Worm (Caenorhabditis elegans) whole organism, mixed stage, embryonic: ENCODE data around the gene srx-88.

Source experiments
- M03D4.4 ChIP-seq: sonication (generic microtip); optimal IDR thresholded peaks from 2 replicates; lab custom pipeline; 2017; ENCODE audit warnings: mild to moderate bottlenecking, missing genetic modification characterization, missing compliant biosample characterization
- bed-3 ChIP-seq: fragments of 200-800 bp; sonication (Bioruptor generic); optimal IDR thresholded peaks from 3 replicates; lab custom pipeline; 2018; ENCODE audit warnings: mild to moderate bottlenecking, missing genetic modification characterization, moderate library complexity, missing compliant biosample characterization
- blmp-1 ChIP-seq: fragments of 150-350 bp; optimal IDR thresholded peaks from 2 replicates; lab custom pipeline; 2014; ENCODE audit warnings: missing biosample characterization, missing genetic modification characterization
- ceh-43 ChIP-seq: fragments of 200-800 bp; sonication (Bioruptor generic); optimal IDR thresholded peaks from 2 replicates; lab custom pipeline; 2018; ENCODE audit warnings: mild to moderate bottlenecking, missing genetic modification characterization, moderate library complexity, missing compliant biosample characterization
- ceh-83 ChIP-seq: fragments of 200-800 bp; sonication (Bioruptor generic); optimal IDR thresholded peaks from 2 replicates; lab custom pipeline; 2018; ENCODE audit warnings: mild to moderate bottlenecking, missing genetic modification characterization, missing compliant biosample characterization
- ces-1 ChIP-seq: fragments of 150-350 bp; optimal IDR thresholded peaks from 2 replicates; lab custom pipeline; 2014; ENCODE audit warnings: missing biosample characterization, missing genetic modification reagents, missing genetic modification characterization
- cnd-1 ChIP-seq: fragments of 200-800 bp; sonication (Bioruptor generic); optimal IDR thresholded peaks from 2 replicates; lab custom pipeline; 2018; ENCODE audit warnings: mild to moderate bottlenecking, missing genetic modification characterization, missing compliant biosample characterization
- drap-1 ChIP-seq: fragments of 200-800 bp; sonication (Bioruptor generic); optimal IDR thresholded peaks from 3 replicates; lab custom pipeline; 2018; ENCODE audit warnings: mild to moderate bottlenecking, missing genetic modification characterization, missing compliant biosample characterization
- elt-1 ChIP-seq: sonication (generic microtip); optimal IDR thresholded peaks from 2 replicates; lab custom pipeline; 2017; ENCODE audit warnings: missing genetic modification characterization, mild to moderate bottlenecking, missing compliant biosample characterization, antibody characterized with exemption, moderate library complexity, borderline replicate concordance; ENCODE audit not compliant: insufficient read depth
- elt-3 ChIP-seq: fragments of 150-350 bp; optimal IDR thresholded peaks from 2 replicates; lab custom pipeline; 2014; ENCODE audit warnings: missing biosample characterization, missing genetic modification characterization
- ham-2 ChIP-seq: fragments of 200-800 bp; sonication (Bioruptor generic); optimal IDR thresholded peaks from 2 replicates; lab custom pipeline; 2018; ENCODE audit warnings: mild to moderate bottlenecking, missing genetic modification characterization, missing compliant biosample characterization
- hlh-1 ChIP-seq: fragments of 150-350 bp; optimal IDR thresholded peaks from 2 replicates; lab custom pipeline; 2014; ENCODE audit warnings: missing biosample characterization, missing genetic modification reagents, missing genetic modification characterization
- lin-13 ChIP-seq: fragments of 150-350 bp; optimal IDR thresholded peaks from 2 replicates; lab custom pipeline; 2014; ENCODE audit warnings: missing biosample characterization, missing genetic modification characterization
- lin-32 ChIP-seq: fragments of 200-800 bp; sonication (Bioruptor generic); optimal IDR thresholded peaks from 2 replicates; lab custom pipeline; 2018; ENCODE audit warnings: mild to moderate bottlenecking, missing genetic modification characterization, missing compliant biosample characterization
- mab-5 ChIP-seq: fragments of 150-350 bp; optimal IDR thresholded peaks from 2 replicates; lab custom pipeline; 2014; ENCODE audit warnings: missing biosample characterization, missing genetic modification characterization
- mep-1 ChIP-seq: fragments of 150-350 bp; optimal IDR thresholded peaks from 2 replicates; lab custom pipeline; 2017; ENCODE audit warnings: missing biosample characterization, missing genetic modification reagents, missing genetic modification characterization, inconsistent platforms
- mls-2 ChIP-seq: sonication (generic microtip); optimal IDR thresholded peaks from 2 replicates; lab custom pipeline; 2016; ENCODE audit warnings: mild to moderate bottlenecking, missing genetic modification characterization, moderate library complexity, missing compliant biosample characterization
- nhr-12 ChIP-seq: fragments of 150-350 bp; optimal IDR thresholded peaks from 2 replicates; lab custom pipeline; 2014; ENCODE audit warnings: missing biosample characterization, missing genetic modification characterization
- nhr-2 ChIP-seq: fragments of 150-350 bp; optimal IDR thresholded peaks from 2 replicates; lab custom pipeline; 2014; ENCODE audit warnings: missing biosample characterization, missing genetic modification characterization
- nhr-237 ChIP-seq: fragments of 150-350 bp; optimal IDR thresholded peaks from 2 replicates; lab custom pipeline; 2014; ENCODE audit warnings: missing biosample characterization, missing genetic modification characterization
- nhr-28 ChIP-seq: fragments of 150-350 bp; optimal IDR thresholded peaks from 2 replicates; lab custom pipeline; 2014; ENCODE audit warnings: missing biosample characterization, missing genetic modification characterization
- nhr-76 ChIP-seq: sonication (generic microtip); optimal IDR thresholded peaks from 2 replicates; lab custom pipeline; 2017; ENCODE audit warnings: missing biosample characterization, missing genetic modification characterization
- pha-4 ChIP-seq: fragments of 150-350 bp; optimal IDR thresholded peaks from 2 replicates; lab custom pipeline; 2018; ENCODE audit warnings: missing biosample characterization, missing genetic modification reagents, missing genetic modification characterization
- snpc-4 ChIP-seq: fragments of 150-350 bp; optimal IDR thresholded peaks from 2 replicates; lab custom pipeline; 2014; ENCODE audit warnings: missing biosample characterization, missing genetic modification characterization
- sptf-1 ChIP-seq: sonication (generic microtip); optimal IDR thresholded peaks from 2 replicates; lab custom pipeline; 2017; ENCODE audit warnings: mild to moderate bottlenecking, missing genetic modification characterization, moderate library complexity, missing compliant biosample characterization
- tbx-8 ChIP-seq: fragments of 200-800 bp; sonication (Bioruptor generic); optimal IDR thresholded peaks from 2 replicates; lab custom pipeline; 2018; ENCODE audit warnings: mild to moderate bottlenecking, missing genetic modification characterization, moderate library complexity, missing compliant biosample characterization
- unc-120 ChIP-seq: sonication (generic microtip); optimal IDR thresholded peaks from 2 replicates; lab custom pipeline; 2017; ENCODE audit warnings: missing genetic modification characterization, missing compliant biosample characterization; ENCODE audit not compliant: poor library complexity, severe bottlenecking
- unc-39 ChIP-seq: fragments of 150-350 bp; optimal IDR thresholded peaks from 2 replicates; lab custom pipeline; 2014; ENCODE audit warnings: missing biosample characterization, missing genetic modification characterization
- unc-62 ChIP-seq: fragments of 150-350 bp; optimal IDR thresholded peaks from 2 replicates; lab custom pipeline; 2014; ENCODE audit warnings: missing biosample characterization, missing genetic modification reagents, missing genetic modification characterization
- ztf-11 ChIP-seq: fragments of 150-350 bp; optimal IDR thresholded peaks from 2 replicates; lab custom pipeline; 2014; ENCODE audit warnings: missing biosample characterization, missing genetic modification characterization

Gene srx-88

DNA sequence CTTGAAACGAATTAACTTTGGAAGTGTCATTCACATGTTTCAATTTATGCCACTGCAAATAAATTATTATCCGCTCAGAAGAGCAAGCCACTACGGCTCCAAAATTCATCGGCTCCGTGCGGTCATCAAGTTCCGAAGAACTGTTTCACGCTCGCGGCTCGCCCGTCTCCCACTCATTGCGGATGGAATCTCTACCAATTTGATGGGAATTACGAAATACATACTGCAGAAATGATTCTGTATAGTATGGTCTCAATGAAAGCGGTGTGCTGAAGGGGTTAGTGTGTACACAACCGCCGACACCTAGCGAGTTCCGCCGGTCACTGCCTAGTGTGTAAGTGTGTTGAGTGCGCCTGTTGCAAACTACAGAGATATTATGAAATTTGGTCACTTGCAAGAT lies 1.8 kb downstream of the srx-88 start:
- TF ChIP-seq ceh-43 (GFP tag; lab: Kevin White, UChicago) (no peak), nhr-76 (tag; lab: Kevin White, UChicago) (no peak), unc-39 (tag; lab: Kevin White, UChicago) (no peak), nhr-2 (tag; lab: Kevin White, UChicago) (no peak), lin-13 (tag; lab: Kevin White, UChicago) (no peak), elt-1 (tag; lab: Kevin White, UChicago) (no peak), nhr-28 (tag; lab: Kevin White, UChicago) (no peak), ham-2 (GFP tag; lab: Kevin White, UChicago) (no peak), nhr-237 (tag; lab: Kevin White, UChicago) (no peak), unc-120 (tag; lab: Kevin White, UChicago) (no peak)
- TF ChIP-seq, all 35 proteins: peak for 0

DNA sequence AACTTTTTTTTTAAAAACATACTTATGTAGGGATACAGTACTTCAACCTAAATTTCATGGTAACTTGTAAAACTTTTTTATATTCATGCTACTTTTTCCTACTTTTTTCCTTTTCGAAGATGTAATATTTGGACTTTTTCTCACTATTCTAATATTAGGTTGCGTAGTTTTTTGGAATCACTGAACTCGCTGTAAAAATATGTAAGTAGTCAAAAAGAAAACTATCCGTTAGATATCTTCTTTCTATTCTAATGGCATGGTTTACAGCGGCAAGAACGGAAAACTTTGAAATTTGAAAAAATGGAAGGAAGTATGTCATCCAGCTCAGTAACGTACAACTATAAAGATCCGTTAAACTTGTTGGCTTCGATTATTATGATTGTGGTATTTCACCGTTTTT lies 6.1 kb downstream of the srx-88 start, which contains the start of gene srx-82:
TSS of gene srx-82 (plus strand) at position 301 of the 400 bp plus-strand sequence.
- TF ChIP-seq snpc-4 = no peak
- no peak for TF ChIP-seq lin-32 (GFP tag; lab: Kevin White, UChicago)
- no peak for TF ChIP-seq ceh-83
- TF ChIP-seq mab-5 (tag; lab: Kevin White, UChicago) = no peak
- no peak for TF ChIP-seq tbx-8 (GFP tag; lab: Kevin White, UChicago)
- no peak for TF ChIP-seq blmp-1
- no peak for TF ChIP-seq pha-4 (tag; lab: Kevin White, UChicago)
- TF ChIP-seq ceh-43 (GFP tag; lab: Kevin White, UChicago) = no peak
- TF ChIP-seq drap-1 (GFP tag; lab: Kevin White, UChicago) = no peak
- TF ChIP-seq nhr-2 (tag; lab: Kevin White, UChicago) = no peak
- TF ChIP-seq lin-13 (tag; lab: Kevin White, UChicago) = no peak
- no peak for TF ChIP-seq ham-2 (GFP tag; lab: Kevin White, UChicago)
- no peak for TF ChIP-seq nhr-76 (tag; lab: Kevin White, UChicago)
- no peak for TF ChIP-seq mep-1

DNA sequence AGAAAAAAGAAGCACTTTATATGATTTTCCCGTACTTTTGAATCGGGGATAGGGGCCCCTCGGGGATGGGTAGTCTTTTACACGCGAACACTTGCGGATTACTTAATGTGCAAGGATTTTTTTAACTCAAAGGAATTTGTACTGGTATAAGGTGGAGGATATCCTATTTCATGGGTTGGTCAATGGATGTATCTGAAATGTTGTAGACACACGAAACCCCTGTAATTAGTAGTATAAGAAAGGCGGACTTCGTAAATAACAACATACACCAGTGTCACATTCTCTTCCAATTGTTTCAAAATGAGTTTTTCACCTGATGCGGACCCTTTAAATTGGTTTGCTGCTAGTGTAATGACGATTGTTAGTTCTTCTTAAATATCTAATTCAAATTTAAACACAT lies 10.1 kb downstream of the srx-88 start, which contains the start of gene srx-80:
TSS of gene srx-80 (plus strand) at position 301 of the 400 bp plus-strand sequence.
- TF ChIP-seq mls-2 (no peak), nhr-28 (tag; lab: Kevin White, UChicago) (no peak), hlh-1 (tag; lab: Kevin White, UChicago) (no peak), bed-3 (GFP tag; lab: Kevin White, UChicago) (no peak), ces-1 (GFP tag; lab: Kevin White, UChicago) (no peak), unc-62 (no peak), lin-13 (tag; lab: Kevin White, UChicago) (no peak), nhr-2 (tag; lab: Kevin White, UChicago) (no peak), lin-32 (GFP tag; lab: Kevin White, UChicago) (no peak), elt-1 (tag; lab: Kevin White, UChicago) (no peak), ham-2 (GFP tag; lab: Kevin White, UChicago) (no peak), nhr-12 (tag; lab: Kevin White, UChicago) (no peak), mep-1 (no peak), nhr-76 (tag; lab: Kevin White, UChicago) (no peak), ztf-11 (tag; lab: Kevin White, UChicago) (no peak), snpc-4 (no peak), pha-4 (tag; lab: Kevin White, UChicago) (no peak), sptf-1 (tag; lab: Kevin White, UChicago) (no peak)

DNA sequence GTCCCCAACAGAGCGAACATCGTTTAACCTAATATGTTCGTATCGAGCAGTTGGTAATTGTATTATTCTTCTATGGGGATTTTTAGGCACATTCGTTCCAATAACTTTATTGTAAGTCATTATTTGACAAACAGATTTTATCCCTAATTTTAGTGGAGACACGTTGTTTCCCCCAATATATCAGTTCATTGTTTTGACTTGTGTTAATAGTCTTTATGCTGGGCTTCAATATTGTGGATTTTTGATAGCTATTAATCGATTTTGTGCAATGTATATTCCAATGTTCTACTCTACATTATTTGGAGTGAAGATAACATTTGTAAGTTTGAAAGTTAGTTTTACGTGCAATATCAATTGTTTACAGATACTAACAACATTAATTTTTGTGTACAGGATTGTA lies 10.6 kb downstream of the srx-88 start:
- TF ChIP-seq nhr-2 (tag; lab: Kevin White, UChicago) (no peak), ces-1 (GFP tag; lab: Kevin White, UChicago) (no peak), blmp-1 (no peak), lin-13 (tag; lab: Kevin White, UChicago) (no peak), elt-1 (tag; lab: Kevin White, UChicago) (no peak), cnd-1 (tag; lab: Kevin White, UChicago) (no peak), elt-3 (tag; lab: Kevin White, UChicago) (no peak), M03D4.4 (tag; lab: Kevin White, UChicago) (no peak), mls-2 (no peak), nhr-237 (tag; lab: Kevin White, UChicago) (no peak), ham-2 (GFP tag; lab: Kevin White, UChicago) (no peak), ztf-11 (tag; lab: Kevin White, UChicago) (no peak)
